Worm (Caenorhabditis elegans) whole organism, L2 larva: ENCODE measurements around the gene srd-12.

ENCODE experiments used
- C34F6.9 ChIP-seq: fragments of 150-350 bp; optimal IDR thresholded peaks from 2 replicates; lab custom pipeline; 2014; ENCODE audit warnings: missing biosample characterization, missing genetic modification characterization
- F13H6.1 ChIP-seq: sonication (generic microtip); optimal IDR thresholded peaks from 2 replicates; lab custom pipeline; 2016; ENCODE audit warnings: missing genetic modification characterization, missing compliant biosample characterization
- Y55F3AM.14 ChIP-seq: fragments of 200-800 bp; sonication (Bioruptor generic); optimal IDR thresholded peaks from 2 replicates; lab custom pipeline; 2018; ENCODE audit warnings: mild to moderate bottlenecking, missing genetic modification characterization, missing compliant biosample characterization
- ZK546.5 ChIP-seq: sonication (generic microtip); optimal IDR thresholded peaks from 2 replicates; lab custom pipeline; 2017; ENCODE audit warnings: missing biosample characterization, missing genetic modification characterization
- ama-1 ChIP-seq: fragments of 150-350 bp; optimal IDR thresholded peaks from 2 replicates; lab custom pipeline; 2018; ENCODE audit warnings: inconsistent platforms
- blmp-1 ChIP-seq: sonication (generic microtip); optimal IDR thresholded peaks from 2 replicates; lab custom pipeline; 2017; ENCODE audit warnings: missing genetic modification characterization, mild to moderate bottlenecking, missing compliant biosample characterization, antibody characterized with exemption, moderate library complexity; ENCODE audit not compliant: insufficient read depth
- ceh-16 ChIP-seq: fragments of 150-350 bp; optimal IDR thresholded peaks from 2 replicates; lab custom pipeline; 2014; ENCODE audit warnings: missing biosample characterization, missing genetic modification characterization
- ceh-82 ChIP-seq: fragments of 150-350 bp; optimal IDR thresholded peaks from 2 replicates; lab custom pipeline; 2014; ENCODE audit warnings: missing biosample characterization, missing genetic modification characterization
- crh-2 ChIP-seq: sonication (generic microtip); optimal IDR thresholded peaks from 2 replicates; lab custom pipeline; 2017; ENCODE audit warnings: missing biosample characterization, missing genetic modification characterization
- egl-27 ChIP-seq: sonication (generic microtip); optimal IDR thresholded peaks from 3 replicates; lab custom pipeline; 2017; ENCODE audit warnings: missing biosample characterization, missing genetic modification reagents, missing genetic modification characterization
- elt-1 ChIP-seq: fragments of 150-350 bp; optimal IDR thresholded peaks from 2 replicates; lab custom pipeline; 2014; ENCODE audit warnings: missing biosample characterization, missing genetic modification characterization
- elt-3 ChIP-seq: sonication (generic microtip); optimal IDR thresholded peaks from 2 replicates; lab custom pipeline; 2017; ENCODE audit warnings: missing biosample characterization, missing genetic modification characterization
- lin-11 ChIP-seq: fragments of 150-350 bp; sonication (generic microtip); optimal IDR thresholded peaks from 2 replicates; lab custom pipeline; 2014; ENCODE audit warnings: missing biosample characterization, missing genetic modification characterization, inconsistent platforms, mixed read lengths
- lin-13 ChIP-seq: fragments of 150-350 bp; optimal IDR thresholded peaks from 2 replicates; lab custom pipeline; 2014; ENCODE audit warnings: missing biosample characterization, missing genetic modification reagents, missing genetic modification characterization
- lin-39 ChIP-seq: fragments of 150-350 bp; optimal IDR thresholded peaks from 2 replicates; lab custom pipeline; 2014; ENCODE audit warnings: missing biosample characterization, missing genetic modification reagents, missing genetic modification characterization
- lsy-2 ChIP-seq, 2 experiments: fragments of 150-350 bp in 1 of 2; sonication (generic microtip) in 1 of 2; optimal IDR thresholded peaks; 2 replicates each; lab custom pipeline; 2014 to 2017; ENCODE audit warnings: missing biosample characterization in 2 of 2, missing genetic modification characterization in 2 of 2
- mab-5 ChIP-seq: fragments of 150-350 bp; optimal IDR thresholded peaks from 2 replicates; lab custom pipeline; 2014; ENCODE audit warnings: missing biosample characterization, missing genetic modification characterization
- nhr-12 ChIP-seq: fragments of 150-350 bp; optimal IDR thresholded peaks from 2 replicates; lab custom pipeline; 2014; ENCODE audit warnings: missing biosample characterization, missing genetic modification characterization
- nhr-129 ChIP-seq: fragments of 150-350 bp; optimal IDR thresholded peaks from 2 replicates; lab custom pipeline; 2014; ENCODE audit warnings: missing biosample characterization, missing genetic modification characterization
- nhr-237 ChIP-seq: fragments of 150-350 bp; optimal IDR thresholded peaks from 2 replicates; lab custom pipeline; 2014; ENCODE audit warnings: missing biosample characterization, missing genetic modification characterization
- nhr-25 ChIP-seq: fragments of 150-350 bp; sonication (generic microtip); optimal IDR thresholded peaks from 3 replicates; lab custom pipeline; 2014; ENCODE audit warnings: missing biosample characterization, missing genetic modification characterization
- nhr-6 ChIP-seq: fragments of 150-350 bp; optimal IDR thresholded peaks from 2 replicates; lab custom pipeline; 2014; ENCODE audit warnings: missing biosample characterization, missing genetic modification characterization
- nhr-77 ChIP-seq: fragments of 150-350 bp; optimal IDR thresholded peaks from 2 replicates; lab custom pipeline; 2014; ENCODE audit warnings: missing biosample characterization, missing genetic modification characterization
- peb-1 ChIP-seq: fragments of 150-350 bp; optimal IDR thresholded peaks from 2 replicates; lab custom pipeline; 2014; ENCODE audit warnings: missing biosample characterization, missing genetic modification characterization
- sem-4 ChIP-seq: fragments of 150-350 bp; optimal IDR thresholded peaks from 2 replicates; lab custom pipeline; 2014; ENCODE audit warnings: missing biosample characterization, missing genetic modification reagents, missing genetic modification characterization
- skn-1 ChIP-seq: sonication (generic microtip); optimal IDR thresholded peaks from 2 replicates; lab custom pipeline; 2017; ENCODE audit warnings: missing biosample characterization, missing genetic modification characterization
- sma-9 ChIP-seq, 2 experiments: fragments of 150-350 bp in 1 of 2; sonication (generic microtip) in 1 of 2; optimal IDR thresholded peaks; 2 replicates each; lab custom pipeline; 2014 to 2016; ENCODE audit warnings: missing genetic modification characterization in 2 of 2, mild to moderate bottlenecking in 1 of 2, missing biosample characterization in 1 of 2, missing compliant biosample characterization in 1 of 2, missing genetic modification reagents in 1 of 2, moderate library complexity in 1 of 2
- unc-39 ChIP-seq: fragments of 150-350 bp; optimal IDR thresholded peaks from 2 replicates; lab custom pipeline; 2014; ENCODE audit warnings: missing biosample characterization, missing genetic modification characterization
- unc-55 ChIP-seq: fragments of 150-350 bp; sonication (generic microtip); optimal IDR thresholded peaks from 3 replicates; lab custom pipeline; 2014; ENCODE audit warnings: missing biosample characterization, missing genetic modification reagents, missing genetic modification characterization
- zag-1 ChIP-seq: fragments of 150-350 bp; optimal IDR thresholded peaks from 2 replicates; lab custom pipeline; 2014; ENCODE audit warnings: missing biosample characterization, missing genetic modification characterization
- ztf-11 ChIP-seq: sonication (generic microtip); optimal IDR thresholded peaks from 2 replicates; lab custom pipeline; 2017; ENCODE audit warnings: missing biosample characterization, missing genetic modification characterization
- ztf-4 ChIP-seq: fragments of 150-350 bp; optimal IDR thresholded peaks from 2 replicates; lab custom pipeline; 2014; ENCODE audit warnings: missing biosample characterization, missing genetic modification characterization

srd-12 gene

DNA sequence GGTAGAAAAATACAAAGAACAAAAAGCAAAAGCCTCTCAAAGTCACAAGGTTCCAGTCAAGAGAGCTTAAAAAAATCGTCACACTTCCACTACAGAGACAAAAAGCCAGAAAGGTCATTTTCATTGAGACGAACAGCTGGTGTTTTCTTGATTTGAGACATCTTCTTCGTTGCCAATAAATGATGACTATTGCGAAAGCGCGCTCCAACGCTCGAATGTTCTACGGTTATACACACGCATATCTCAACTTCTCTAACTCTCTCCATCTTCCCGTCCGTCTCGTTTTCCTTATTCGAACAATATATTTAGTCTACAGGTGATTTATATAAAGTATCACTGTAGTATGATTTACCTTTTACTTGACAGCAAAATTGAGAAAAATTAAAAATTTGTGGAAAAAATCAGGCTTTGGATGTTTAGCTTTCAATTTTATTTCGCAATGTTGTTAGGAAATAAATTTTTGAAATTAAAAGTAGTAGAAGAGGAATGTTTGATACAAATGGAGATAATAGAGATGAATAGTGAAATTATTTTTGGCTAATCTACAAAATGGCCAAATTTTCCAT, 35.4 kb upstream of the srd-12 start (continued):
- TF ChIP-seq unc-39 (tag; lab: Kevin White, UChicago) (no peak), mab-5 (tag; lab: Kevin White, UChicago) (peak; percentile 18), Y55F3AM.14 (GFP tag; lab: Kevin White, UChicago) (no peak), lin-39 (tag; lab: Kevin White, UChicago) (no peak), nhr-237 (tag; lab: Kevin White, UChicago) (no peak), F13H6.1 (tag; lab: Kevin White, UChicago) (peak; percentile 30), ZK546.5 (no peak), skn-1 (tag; lab: Kevin White, UChicago) (peak; percentile 96), crh-2 (tag; lab: Kevin White, UChicago) (peak; percentile 32), ceh-16 (tag; lab: Kevin White, UChicago) (no peak), nhr-12 (tag; lab: Kevin White, UChicago) (no peak)

DNA sequence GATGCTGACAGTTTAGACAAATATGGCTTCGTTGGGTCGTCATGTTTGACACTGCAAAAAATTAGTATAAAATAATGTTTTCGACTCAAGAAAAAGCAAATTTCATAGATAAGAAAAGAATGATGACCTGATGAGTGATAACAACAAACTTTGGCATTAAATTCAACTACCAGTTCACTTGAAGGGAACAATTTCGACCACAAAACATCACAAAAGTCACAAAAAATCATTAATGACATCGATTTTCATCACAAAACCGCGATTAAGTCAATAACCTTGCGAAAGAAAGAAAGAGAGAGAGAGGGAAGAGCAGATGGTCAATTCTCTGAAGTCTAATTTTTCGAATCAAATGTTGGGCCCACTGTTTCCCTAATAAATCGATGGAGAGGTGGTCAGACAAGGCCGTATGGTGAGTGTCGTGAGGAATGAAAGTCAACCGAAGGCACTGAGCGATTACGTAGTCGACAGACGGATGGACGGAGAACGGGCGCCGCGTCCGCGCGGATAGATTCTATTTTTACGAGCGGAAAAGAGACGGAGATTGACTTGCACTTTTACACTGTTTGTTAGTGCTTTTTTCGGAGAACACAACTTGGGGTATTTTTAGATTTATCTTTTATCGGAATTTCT, 34.4 kb upstream of the srd-12 start, which contains the start of gene bec-1:
Gene bec-1, minus strand, starts transcription at position 51 of the 630 bp plus-strand sequence.
- no peak for TF ChIP-seq sma-9 (GFP tag; optimal IDR thresholded peaks at IDR 0.05; lab: Kevin White, UChicago)
- TF ChIP-seq sma-9 (tag; optimal IDR thresholded peaks at IDR 0.05; lab: Kevin White, UChicago), result no peak
- no peak for TF ChIP-seq egl-27
- no peak for TF ChIP-seq peb-1 (tag; lab: Kevin White, UChicago)
- TF ChIP-seq ceh-82 (tag; lab: Kevin White, UChicago), result no peak
- TF ChIP-seq nhr-77 (tag; lab: Kevin White, UChicago), result no peak
- TF ChIP-seq lsy-2 (tag; optimal IDR thresholded peaks at IDR 0.05; lab: Kevin White, UChicago), result no peak
- TF ChIP-seq skn-1 (tag; lab: Kevin White, UChicago), result peak; percentile 69
- TF ChIP-seq nhr-25 (tag; lab: Kevin White, UChicago), result peak; percentile 30

DNA sequence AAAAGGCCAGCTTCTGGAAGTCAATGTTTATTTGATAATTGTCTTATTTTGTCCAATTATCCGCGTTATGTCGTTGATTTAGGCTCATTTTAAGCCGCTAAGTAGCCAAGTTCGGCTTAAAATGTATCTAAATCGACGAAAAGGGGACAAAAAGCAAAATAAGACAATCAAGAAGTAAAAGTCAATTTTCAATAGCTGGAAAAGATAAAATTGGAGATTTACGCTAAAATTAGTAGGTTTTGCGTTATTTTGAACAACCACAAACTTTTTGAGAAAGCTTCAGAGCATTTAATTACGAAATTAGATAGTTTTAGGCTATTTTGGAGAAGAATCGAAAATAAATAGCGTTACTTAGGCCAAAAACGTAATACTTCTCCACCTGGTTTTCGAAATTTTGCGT, 32.8 kb upstream of the srd-12 start:
- TF ChIP-seq ztf-4 (tag; lab: Kevin White, UChicago) (no peak), ZK546.5 (no peak), zag-1 (tag; lab: Kevin White, UChicago) (no peak), egl-27 (no peak), unc-39 (tag; lab: Kevin White, UChicago) (no peak), nhr-129 (tag; lab: Kevin White, UChicago) (no peak), unc-55 (no peak), sma-9 (GFP tag; optimal IDR thresholded peaks at IDR 0.05; lab: Kevin White, UChicago) (no peak), sma-9 (tag; optimal IDR thresholded peaks at IDR 0.05; lab: Kevin White, UChicago) (no peak), ztf-11 (tag; lab: Kevin White, UChicago) (no peak), blmp-1 (tag; lab: Kevin White, UChicago) (no peak), mab-5 (tag; lab: Kevin White, UChicago) (no peak), elt-3 (no peak), sem-4 (no peak)

DNA sequence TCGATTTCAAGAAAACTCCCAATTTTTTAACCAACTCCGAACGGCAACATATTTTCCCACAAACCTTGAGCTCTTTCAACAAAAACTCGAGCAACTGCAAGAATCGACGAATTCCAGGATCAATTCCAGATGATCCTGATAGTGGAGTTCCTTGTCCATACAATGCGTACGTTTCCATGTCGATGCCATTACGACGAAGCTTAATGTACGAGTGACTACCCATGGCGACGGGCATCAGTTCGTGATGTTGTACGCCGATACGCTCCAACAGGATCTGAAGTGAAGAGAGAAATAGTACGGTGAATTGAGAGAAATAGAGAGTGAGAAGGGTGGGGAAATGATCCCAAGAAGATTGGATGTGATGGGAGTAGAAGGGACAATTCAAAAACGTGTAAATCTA, 32.0 kb upstream of the srd-12 start:
- TF ChIP-seq ama-1 (lab: Kevin White, UChicago), result no peak
- TF ChIP-seq nhr-237 (tag; lab: Kevin White, UChicago), result no peak
- TF ChIP-seq sma-9 (GFP tag; optimal IDR thresholded peaks at IDR 0.05; lab: Kevin White, UChicago), result no peak
- no peak for TF ChIP-seq sma-9 (tag; optimal IDR thresholded peaks at IDR 0.05; lab: Kevin White, UChicago)
- TF ChIP-seq lin-13 (GFP tag; lab: Kevin White, UChicago), result no peak

DNA sequence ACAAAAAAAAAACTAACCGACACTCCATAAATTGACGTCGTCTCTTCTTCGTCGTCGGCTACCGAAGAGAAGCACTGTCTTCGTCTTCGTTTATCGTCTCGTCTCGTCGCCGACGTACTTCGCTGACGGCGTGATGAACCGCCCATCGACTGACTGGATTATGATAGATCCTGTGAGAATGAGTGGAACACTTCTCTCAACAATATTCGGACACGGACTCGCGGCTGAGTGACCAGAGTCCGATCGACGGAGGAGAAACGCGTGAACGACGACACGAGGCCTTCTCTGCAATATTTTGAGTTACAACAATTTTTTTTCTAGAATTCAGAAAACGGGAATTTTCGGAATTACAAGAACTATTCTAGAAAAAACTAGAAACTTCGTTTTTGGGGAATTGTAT, 30.2 kb upstream of the srd-12 start, which contains the start of gene skn-1:
Gene skn-1, minus strand, starts transcription at position 146 of the 400 bp plus-strand sequence.
- no peak for TF ChIP-seq nhr-237 (tag; lab: Kevin White, UChicago)
- TF ChIP-seq lsy-2 (tag; optimal IDR thresholded peaks at IDR 0.05; lab: Kevin White, UChicago), result no peak
- no peak for TF ChIP-seq ZK546.5
- TF ChIP-seq nhr-77 (tag; lab: Kevin White, UChicago), result no peak
- TF ChIP-seq lin-11 (tag; lab: Kevin White, UChicago), result no peak
- no peak for TF ChIP-seq nhr-6
- no peak for TF ChIP-seq mab-5 (tag; lab: Kevin White, UChicago)
- no peak for TF ChIP-seq skn-1 (tag; lab: Kevin White, UChicago)
- TF ChIP-seq elt-1, result no peak
- TF ChIP-seq lin-13 (GFP tag; lab: Kevin White, UChicago), result no peak
- no peak for TF ChIP-seq C34F6.9
- TF ChIP-seq ceh-16 (tag; lab: Kevin White, UChicago), result no peak
- TF ChIP-seq elt-3, result no peak
